Worm (Caenorhabditis elegans): Measurements from ENCODE around the gene nhr-27.

- TF ChIP-seq him-1 (tag; optimal IDR thresholded peaks at IDR 0.05) (no peak), W03F9.2 (tag; optimal IDR thresholded peaks at IDR 0.05) (no peak)
Measured at ce11 chrX:12679603-12680002, 128.5 kb downstream of the nhr-27 start.
